Fruit fly (Drosophila melanogaster) whole organism, prepupa: Measurements from ENCODE around the gene Eip78C.

ENCODE experiments used
- CG10669 ChIP-seq: fragments of 200-800 bp; sonication (Bioruptor generic); optimal IDR thresholded peaks from 3 replicates; lab custom pipeline; 2018; ENCODE audit warnings: missing biosample characterization, mild to moderate bottlenecking, missing genetic modification characterization, moderate library complexity
- CG16779 ChIP-seq: fragments of 200-800 bp; sonication (Bioruptor generic); optimal IDR thresholded peaks from 3 replicates; lab custom pipeline; 2017; ENCODE audit warnings: missing biosample characterization, mild to moderate bottlenecking, missing genetic modification characterization
- CG6163 ChIP-seq: fragments of 200-800 bp; sonication (Bioruptor generic); IDR thresholded peaks from 3 replicates; pipeline ENCODE4 v1.3.6; 2022; ENCODE audit warnings: missing biosample characterization, missing genetic modification characterization
- CG6276 ChIP-seq: fragments of 200-800 bp; sonication (Bioruptor generic); optimal IDR thresholded peaks from 2 replicates; lab custom pipeline; 2017; ENCODE audit warnings: missing biosample characterization, mild to moderate bottlenecking, missing genetic modification characterization
- CG6808 ChIP-seq: fragments of 200-800 bp; sonication (Bioruptor generic); optimal IDR thresholded peaks from 3 replicates; lab custom pipeline; 2017; ENCODE audit warnings: missing biosample characterization, missing genetic modification characterization, mild to moderate bottlenecking, moderate library complexity, missing genetic modification reagents
- Ets96B ChIP-seq: fragments of 200-800 bp; optimal IDR thresholded peaks from 2 replicates; lab custom pipeline; 2019; ENCODE audit warnings: missing biosample characterization, mild to moderate bottlenecking, missing genetic modification characterization, moderate library complexity
- eg ChIP-seq: fragments of 200-800 bp; sonication (Bioruptor generic); IDR thresholded peaks from 3 replicates; pipeline ENCODE4 v1.3.6; 2022; ENCODE audit warnings: missing biosample characterization, missing genetic modification characterization
- fd85E ChIP-seq: fragments of 200-800 bp; sonication (Bioruptor generic); optimal IDR thresholded peaks from 3 replicates; lab custom pipeline; 2016; ENCODE audit warnings: missing biosample characterization, missing genetic modification characterization
- pdm3 ChIP-seq: fragments of 200-800 bp; sonication (Bioruptor generic); optimal IDR thresholded peaks from 3 replicates; lab custom pipeline; 2016; ENCODE audit warnings: missing biosample characterization, missing genetic modification characterization
- salr ChIP-seq, 2 experiments: fragments of 200-800 bp; sonication (Bioruptor generic); optimal IDR thresholded peaks; 3 replicates each; lab custom pipeline; 2016 to 2018; ENCODE audit warnings: missing biosample characterization in 2 of 2, missing genetic modification characterization in 2 of 2, mild to moderate bottlenecking in 1 of 2

DNA sequence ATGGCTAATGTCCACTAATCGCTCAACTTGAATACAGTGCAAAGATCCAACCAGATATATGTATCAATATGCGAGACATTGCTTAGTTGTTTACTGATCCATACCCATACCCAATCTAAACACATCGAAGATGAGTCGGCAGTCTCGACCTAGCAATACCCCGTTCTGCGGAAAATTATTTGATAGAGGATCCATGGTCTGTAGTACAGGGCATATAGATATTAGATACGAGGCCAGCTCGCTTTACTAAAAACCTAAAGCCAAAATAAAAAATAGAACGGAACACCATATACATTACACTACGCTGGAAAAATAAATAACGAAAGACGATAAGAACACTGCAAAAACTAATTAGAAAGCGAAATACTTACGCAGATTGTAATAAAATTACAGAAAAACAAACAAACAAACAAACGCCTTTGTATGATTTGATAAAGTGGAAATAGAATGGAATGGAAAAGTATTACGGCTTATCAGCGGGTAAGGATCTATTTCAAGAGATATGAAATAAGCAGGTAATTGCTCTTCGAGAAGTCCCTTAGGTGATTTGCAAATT, 39.8 kb downstream of the Eip78C start:
- 0 out of 3 replicates have a peak, but pooled peaks have one; percentile 16 for TF ChIP-seq eg (GFP tag; lab: Robert Waterston, UW)
- TF ChIP-seq CG16779 (tag; lab: Kevin White, UChicago) = no peak
- TF ChIP-seq pdm3 (GFP tag; lab: Kevin White, UChicago) = no peak
- TF ChIP-seq CG6276 (GFP tag; lab: Kevin White, UChicago) = no peak
- TF ChIP-seq CG10669 (GFP tag; lab: Kevin White, UChicago) = no peak
- no peak for TF ChIP-seq salr (GFP tag; optimal IDR thresholded peaks at IDR 0.05; lab: Kevin White, UChicago)
- no peak for TF ChIP-seq CG6808
- TF ChIP-seq Ets96B (tag; lab: Kevin White, UChicago) = no peak
- no peak for TF ChIP-seq fd85E
- no peak for TF ChIP-seq CG6163
